Worm (Caenorhabditis elegans): Measurements from ENCODE around the gene C25F9.6.
A peak's percentile ranks its signal among the peaks of the same experiment; 100 is the strongest.

C25F9.6 gene

ce11 chrV:19402855-19403254 is 2.3 kb downstream of the C25F9.6 start, which contains the start of gene C25F9.12:
Gene C25F9.12 (minus strand): TSS chrV:19402955.
- TF ChIP-seq nhr-12 (tag; optimal IDR thresholded peaks at IDR 0.05) (no peak), lsy-12 (tag; optimal IDR thresholded peaks at IDR 0.05) (no peak), fos-1 (tag; optimal IDR thresholded peaks at IDR 0.05) (no peak), nhr-43 (tag; optimal IDR thresholded peaks at IDR 0.05; ENCODE audit: poor library complexity, severe bottlenecking) (no peak), ztf-11 (tag; optimal IDR thresholded peaks at IDR 0.05) (no peak), pha-4 (tag; optimal IDR thresholded peaks at IDR 0.05) (no peak)

ce11 chrV:19401429-19401828 is 3.7 kb downstream of the C25F9.6 start:
- TF ChIP-seq fkh-10 (GFP tag; optimal IDR thresholded peaks at IDR 0.05): no peak
- no peak for TF ChIP-seq ztf-4 (tag; optimal IDR thresholded peaks at IDR 0.05)
- peak; percentile 27 for TF ChIP-seq pha-4 (tag; optimal IDR thresholded peaks at IDR 0.05)
- no peak for TF ChIP-seq ama-1 (optimal IDR thresholded peaks at IDR 0.05)
- peak; percentile 52 for TF ChIP-seq elt-2 (tag; optimal IDR thresholded peaks at IDR 0.05)
- TF ChIP-seq lin-15B (tag; optimal IDR thresholded peaks at IDR 0.05): no peak
- TF ChIP-seq pqm-1 (tag; optimal IDR thresholded peaks at IDR 0.05): peak; percentile 53
- TF ChIP-seq eor-1 (tag; optimal IDR thresholded peaks at IDR 0.05): no peak

ce11 chrV:19400619-19401018 is 4.5 kb downstream of the C25F9.6 start, which contains the start of gene srw-86:
Gene srw-86 (minus strand): TSS chrV:19400719.
- TF ChIP-seq ceh-82 (tag; optimal IDR thresholded peaks at IDR 0.05): no peak
- no peak for TF ChIP-seq nhr-12 (tag; optimal IDR thresholded peaks at IDR 0.05)
- no peak for TF ChIP-seq pqm-1 (tag; optimal IDR thresholded peaks at IDR 0.05)
- TF ChIP-seq ztf-11 (tag; optimal IDR thresholded peaks at IDR 0.05): no peak
- no peak for TF ChIP-seq eor-1 (tag; optimal IDR thresholded peaks at IDR 0.05)
- TF ChIP-seq R02D3.7 (tag; optimal IDR thresholded peaks at IDR 0.05): no peak
- no peak for TF ChIP-seq unc-39 (tag; optimal IDR thresholded peaks at IDR 0.05)
- TF ChIP-seq lsy-12 (tag; optimal IDR thresholded peaks at IDR 0.05): no peak
- no peak for TF ChIP-seq ZK546.5 (tag; optimal IDR thresholded peaks at IDR 0.05)

ce11 chrV:19399282-19399681 is 5.8 kb downstream of the C25F9.6 start:
- peak; percentile 4 for TF ChIP-seq elt-2 (tag; optimal IDR thresholded peaks at IDR 0.05)

- no peak for TF ChIP-seq fkh-10 (GFP tag; optimal IDR thresholded peaks at IDR 0.05)
- no peak for TF ChIP-seq unc-39 (tag; optimal IDR thresholded peaks at IDR 0.05)
Measured at ce11 chrV:19398882-19399281, 6.2 kb downstream of the C25F9.6 start, which contains the start of gene C25F9.13. Gene C25F9.13 (minus strand): TSS chrV:19398982.

- TF ChIP-seq tbx-2 (tag; optimal IDR thresholded peaks at IDR 0.05) (no peak), hmg-11 (tag; optimal IDR thresholded peaks at IDR 0.05) (no peak), egl-5 (tag; optimal IDR thresholded peaks at IDR 0.05) (no peak), lin-15B (tag; optimal IDR thresholded peaks at IDR 0.05) (no peak), nhr-28 (tag; optimal IDR thresholded peaks at IDR 0.05) (no peak), skn-1 (tag; optimal IDR thresholded peaks at IDR 0.05) (no peak), sea-2 (GFP tag; optimal IDR thresholded peaks at IDR 0.05) (no peak), lin-39 (tag; optimal IDR thresholded peaks at IDR 0.05) (no peak), mdl-1 (tag; optimal IDR thresholded peaks at IDR 0.05) (no peak), ceh-28 (tag; optimal IDR thresholded peaks at IDR 0.05) (no peak), R02D3.7 (tag; optimal IDR thresholded peaks at IDR 0.05) (no peak), unc-39 (tag; optimal IDR thresholded peaks at IDR 0.05) (no peak), nhr-43 (tag; optimal IDR thresholded peaks at IDR 0.05; ENCODE audit: poor library complexity, severe bottlenecking) (no peak), fkh-2 (tag; optimal IDR thresholded peaks at IDR 0.05) (no peak), nfya-1 (tag; optimal IDR thresholded peaks at IDR 0.05; ENCODE audit: insufficient read depth) (no peak), unc-62 (GFP tag; optimal IDR thresholded peaks at IDR 0.05) (no peak), ZK546.5 (tag; optimal IDR thresholded peaks at IDR 0.05) (no peak), nhr-77 (tag; optimal IDR thresholded peaks at IDR 0.05) (no peak)
Measured at ce11 chrV:19398396-19398795, 6.7 kb downstream of the C25F9.6 start.
